Fruit fly (Drosophila melanogaster) whole organism, embryonic: Measurements from ENCODE around the gene Trs20.
A peak's percentile ranks its signal among the peaks of the same experiment; 100 is the strongest.

Experiments used
- Antp ChIP-seq: fragments of 200-800 bp; sonication (Bioruptor generic); optimal IDR thresholded peaks from 3 replicates; lab custom pipeline; 2016; ENCODE audit warnings: missing biosample characterization, missing genetic modification characterization
- Asciz ChIP-seq: fragments of 200-800 bp; sonication (Bioruptor generic); optimal IDR thresholded peaks from 2 replicates; lab custom pipeline; 2017; ENCODE audit warnings: missing biosample characterization, mild to moderate bottlenecking, missing genetic modification characterization, missing genetic modification reagents
- Blimp-1 ChIP-seq: fragments of 200-800 bp; sonication (Bioruptor generic); optimal IDR thresholded peaks from 3 replicates; lab custom pipeline; 2018; ENCODE audit warnings: missing biosample characterization, missing genetic modification characterization, mild to moderate bottlenecking, moderate library complexity, missing genetic modification reagents
- CG10366 ChIP-seq: fragments of 200-800 bp; sonication (Bioruptor generic); IDR thresholded peaks from 2 replicates; pipeline ENCODE4 v1.3.6; 2022; ENCODE audit warnings: missing biosample characterization, missing genetic modification characterization
- CG11560 ChIP-seq: fragments of 200-800 bp; sonication (Bioruptor generic); IDR thresholded peaks from 3 replicates; pipeline ENCODE4 v1.3.6; 2022; ENCODE audit warnings: missing biosample characterization, missing genetic modification characterization
- CG12155 ChIP-seq: fragments of 200-800 bp; sonication (Bioruptor generic); optimal IDR thresholded peaks from 3 replicates; lab custom pipeline; 2016; ENCODE audit warnings: missing biosample characterization, missing genetic modification characterization
- CG1233 ChIP-seq: fragments of 200-800 bp; sonication (Bioruptor generic); optimal IDR thresholded peaks from 4 replicates; lab custom pipeline; 2018; ENCODE audit warnings: missing biosample characterization, mild to moderate bottlenecking, missing genetic modification characterization
- CG12769 ChIP-seq: fragments of 200-800 bp; sonication (Bioruptor generic); optimal IDR thresholded peaks from 2 replicates; lab custom pipeline; 2019; ENCODE audit warnings: missing biosample characterization, mild to moderate bottlenecking, missing genetic modification characterization, moderate library complexity
- CG13624 ChIP-seq: fragments of 200-800 bp; sonication (Bioruptor generic); optimal IDR thresholded peaks from 2 replicates; lab custom pipeline; 2016; ENCODE audit warnings: missing biosample characterization, missing genetic modification characterization
- CG14710 ChIP-seq: fragments of 200-800 bp; sonication (Bioruptor generic); optimal IDR thresholded peaks from 3 replicates; lab custom pipeline; 2019; ENCODE audit warnings: missing biosample characterization, mild to moderate bottlenecking, missing genetic modification characterization, moderate library complexity
- CG16779 ChIP-seq: fragments of 200-800 bp; sonication (Bioruptor generic); IDR thresholded peaks from 2 replicates; pipeline ENCODE4 v1.3.6; 2022; ENCODE audit warnings: missing biosample characterization, missing genetic modification characterization
- CG17186 ChIP-seq: fragments of 200-800 bp; sonication (Bioruptor generic); optimal IDR thresholded peaks from 3 replicates; lab custom pipeline; 2017; ENCODE audit warnings: missing biosample characterization, missing genetic modification reagents, missing genetic modification characterization
- CG17328 ChIP-seq: fragments of 200-800 bp; sonication (Bioruptor generic); IDR thresholded peaks from 2 replicates; pipeline ENCODE4 v1.3.6; 2022; ENCODE audit warnings: missing biosample characterization, missing genetic modification characterization
- CG2199 ChIP-seq: fragments of 200-800 bp; sonication (Bioruptor generic); IDR thresholded peaks from 3 replicates; pipeline ENCODE4 v1.3.6; 2022; ENCODE audit warnings: missing biosample characterization, missing genetic modification characterization
- CG31441 ChIP-seq: fragments of 200-800 bp; sonication (Bioruptor generic); IDR thresholded peaks from 2 replicates; pipeline ENCODE4 v1.3.6; 2022; ENCODE audit warnings: missing biosample characterization, missing genetic modification characterization
- CG3163 ChIP-seq: fragments of 200-800 bp; sonication (Bioruptor generic); optimal IDR thresholded peaks from 3 replicates; lab custom pipeline; 2016; ENCODE audit warnings: missing biosample characterization, missing genetic modification characterization
- CG7556 ChIP-seq: fragments of 200-800 bp; sonication (Bioruptor generic); optimal IDR thresholded peaks from 2 replicates; lab custom pipeline; 2017; ENCODE audit warnings: missing biosample characterization, mild to moderate bottlenecking, missing genetic modification characterization
- CG7786 ChIP-seq: fragments of 200-800 bp; sonication (Bioruptor generic); optimal IDR thresholded peaks from 2 replicates; lab custom pipeline; 2016; ENCODE audit warnings: missing biosample characterization, missing genetic modification characterization
- CG8290 ChIP-seq, 3 experiments: fragments of 200-800 bp; sonication (Bioruptor generic); optimal IDR thresholded peaks; 2 replicates each; lab custom pipeline; 2016 to 2019; ENCODE audit warnings: missing biosample characterization in 3 of 3, missing genetic modification characterization in 3 of 3, mild to moderate bottlenecking in 2 of 3, moderate library complexity in 1 of 3
- D ChIP-seq, 2 experiments: fragments of 200-800 bp in 1 of 2; fragments of >200 bp in 1 of 2; sonication (Bioruptor generic) in 1 of 2; optimal IDR thresholded peaks; 2 replicates in 1 of 2; 3 replicates in 1 of 2; lab custom pipeline; 2017; ENCODE audit warnings: mild to moderate bottlenecking in 1 of 2, missing biosample characterization in 1 of 2, missing genetic modification characterization in 1 of 2, missing genetic modification reagents in 1 of 2
- Deaf1 ChIP-seq: fragments of 200-800 bp; optimal IDR thresholded peaks from 3 replicates; lab custom pipeline; 2019; ENCODE audit warnings: missing biosample characterization, mild to moderate bottlenecking, missing genetic modification characterization, moderate library complexity
- Dfd ChIP-seq, 2 experiments: fragments of >200 bp; optimal IDR thresholded peaks; 2 replicates each; lab custom pipeline; 2017; ENCODE audit warnings: missing biosample characterization in 2 of 2, missing genetic modification characterization in 2 of 2
- Dll ChIP-seq: fragments of 200-800 bp; sonication (Bioruptor generic); IDR thresholded peaks from 4 replicates; pipeline ENCODE4 v1.3.6; 2022; ENCODE audit warnings: missing biosample characterization, missing genetic modification characterization; ENCODE audit not compliant: partially characterized antibody
- E2f1 ChIP-seq: fragments of 200-800 bp; sonication (Bioruptor generic); IDR thresholded peaks from 2 replicates; pipeline ENCODE4 v1.3.6; 2022; ENCODE audit warnings: missing biosample characterization, missing genetic modification characterization
- GATAe ChIP-seq: fragments of 200-800 bp; sonication (Bioruptor generic); conservative IDR thresholded peaks from 2 replicates; pipeline ENCODE4 v1.3.6; 2022; ENCODE audit warnings: missing biosample characterization, missing genetic modification characterization
- H15 ChIP-seq: fragments of 200-800 bp; sonication (Bioruptor generic); IDR thresholded peaks from 3 replicates; pipeline ENCODE4 v1.3.6; 2022; ENCODE audit warnings: missing biosample characterization, missing genetic modification characterization
- Hr39 ChIP-seq: fragments of >200 bp; optimal IDR thresholded peaks from 2 replicates; lab custom pipeline; 2017
- NFAT ChIP-seq: fragments of 200-800 bp; sonication (Bioruptor generic); IDR thresholded peaks from 2 replicates; pipeline ENCODE4 v1.3.6; 2022; ENCODE audit warnings: missing biosample characterization, missing genetic modification characterization
- NK7.1 ChIP-seq: fragments of 200-800 bp; sonication (Bioruptor generic); optimal IDR thresholded peaks from 3 replicates; lab custom pipeline; 2016; ENCODE audit warnings: missing biosample characterization, missing genetic modification characterization
- Rx ChIP-seq: fragments of 200-800 bp; sonication (Bioruptor generic); IDR thresholded peaks from 2 replicates; pipeline ENCODE4 v1.3.6; 2022; ENCODE audit warnings: missing biosample characterization, missing genetic modification characterization
- Side ChIP-seq: fragments of 200-800 bp; sonication (Bioruptor generic); optimal IDR thresholded peaks from 2 replicates; lab custom pipeline; 2016; ENCODE audit warnings: missing biosample characterization, missing genetic modification characterization
- Sox100B ChIP-seq: fragments of 200-800 bp; sonication (Bioruptor generic); optimal IDR thresholded peaks from 3 replicates; lab custom pipeline; 2018; ENCODE audit warnings: missing biosample characterization, mild to moderate bottlenecking, missing genetic modification characterization
- Sry-β ChIP-seq: fragments of 200-800 bp; sonication (Bioruptor generic); optimal IDR thresholded peaks from 2 replicates; lab custom pipeline; 2018; ENCODE audit warnings: missing biosample characterization, mild to moderate bottlenecking, missing genetic modification characterization, moderate library complexity
- Ssrp ChIP-seq: fragments of 200-800 bp; sonication (Bioruptor generic); optimal IDR thresholded peaks from 2 replicates; lab custom pipeline; 2018; ENCODE audit warnings: missing biosample characterization, mild to moderate bottlenecking, missing genetic modification characterization, moderate library complexity
- chif ChIP-seq, 2 experiments: fragments of 200-800 bp; sonication (Bioruptor generic); optimal IDR thresholded peaks; 3 replicates each; lab custom pipeline; 2016; ENCODE audit warnings: missing biosample characterization in 2 of 2, missing genetic modification characterization in 2 of 2
- disco-r ChIP-seq: fragments of 200-800 bp; sonication (Bioruptor generic); optimal IDR thresholded peaks from 2 replicates; lab custom pipeline; 2016; ENCODE audit warnings: missing biosample characterization, missing genetic modification characterization
- dmrt99B ChIP-seq: fragments of 200-800 bp; sonication (Bioruptor generic); optimal IDR thresholded peaks from 2 replicates; lab custom pipeline; 2018; ENCODE audit warnings: missing biosample characterization, mild to moderate bottlenecking, missing genetic modification characterization, moderate library complexity
- esg ChIP-seq: fragments of 200-800 bp; sonication (Bioruptor generic); conservative IDR thresholded peaks from 2 replicates; pipeline ENCODE4 v1.3.6; 2022; ENCODE audit warnings: missing biosample characterization, missing genetic modification characterization
- fru ChIP-seq: fragments of >200 bp; optimal IDR thresholded peaks from 2 replicates; lab custom pipeline; 2017
- gce ChIP-seq: fragments of 200-800 bp; sonication (Bioruptor generic); IDR thresholded peaks from 3 replicates; pipeline ENCODE4 v1.3.6; 2022; ENCODE audit warnings: missing biosample characterization, missing genetic modification characterization
- gro ChIP-seq: fragments of 200-800 bp; sonication (Bioruptor generic); optimal IDR thresholded peaks from 2 replicates; lab custom pipeline; 2016; ENCODE audit warnings: missing biosample characterization, missing genetic modification characterization
- hbn ChIP-seq: fragments of 200-800 bp; sonication (Bioruptor generic); IDR thresholded peaks from 2 replicates; pipeline ENCODE4 v1.3.6; 2022; ENCODE audit warnings: missing biosample characterization, missing genetic modification characterization; ENCODE audit not compliant: partially characterized antibody
- kah ChIP-seq: fragments of 200-800 bp; sonication (Bioruptor generic); optimal IDR thresholded peaks from 2 replicates; lab custom pipeline; 2018; ENCODE audit warnings: missing biosample characterization, mild to moderate bottlenecking, missing genetic modification characterization
- luna ChIP-seq: fragments of 200-800 bp; sonication (Bioruptor generic); optimal IDR thresholded peaks from 2 replicates; lab custom pipeline; 2016; ENCODE audit warnings: missing biosample characterization, missing genetic modification characterization
- onecut ChIP-seq: fragments of 200-800 bp; sonication (Bioruptor generic); IDR thresholded peaks from 2 replicates; pipeline ENCODE4 v1.3.6; 2022; ENCODE audit warnings: missing biosample characterization, missing genetic modification characterization
- sens ChIP-seq: fragments of 200-800 bp; sonication (Bioruptor generic); peaks from one replicate; lab custom pipeline; 2016; ENCODE audit warnings: missing biosample characterization, missing genetic modification characterization
- sim ChIP-seq: fragments of 200-800 bp; sonication (Bioruptor generic); IDR thresholded peaks from 2 replicates; pipeline ENCODE4 v1.3.6; 2022; ENCODE audit warnings: missing biosample characterization, missing genetic modification characterization
- sna ChIP-seq: fragments of 200-800 bp; sonication (Bioruptor generic); IDR thresholded peaks from 2 replicates; pipeline ENCODE4 v1.3.6; 2022; ENCODE audit warnings: missing biosample characterization, missing genetic modification characterization; ENCODE audit not compliant: partially characterized antibody
- unpg ChIP-seq: fragments of 200-800 bp; sonication (Bioruptor generic); optimal IDR thresholded peaks from 3 replicates; lab custom pipeline; 2018; ENCODE audit warnings: missing biosample characterization, mild to moderate bottlenecking, missing genetic modification characterization, moderate library complexity
- wor ChIP-seq: fragments of 200-800 bp; sonication (Bioruptor generic); IDR thresholded peaks from 2 replicates; pipeline ENCODE4 v1.3.6; 2022; ENCODE audit warnings: missing biosample characterization, missing genetic modification characterization

Gene Trs20

dm6 chr3L:16131264-16132066 lies at the start of gene Trs20, which contains the start of gene elg1 (continued):
- TF ChIP-seq Dfd (GFP tag; optimal IDR thresholded peaks at IDR 0.05; lab: Kevin White, UChicago), result no peak
- TF ChIP-seq luna (GFP tag; lab: Kevin White, UChicago), result no peak
- peak; percentile 77 for TF ChIP-seq CG14710 (tag; lab: Kevin White, UChicago)
- TF ChIP-seq Hr39 (lab: Kevin White, UChicago), result no peak
- no peak for TF ChIP-seq dmrt99B (tag; lab: Kevin White, UChicago)
- no peak for TF ChIP-seq D (optimal IDR thresholded peaks at IDR 0.05; lab: Kevin White, UChicago)
- TF ChIP-seq D (GFP tag; optimal IDR thresholded peaks at IDR 0.05; lab: Kevin White, UChicago), result peak; percentile 17
- TF ChIP-seq CG3163 (GFP tag; lab: Kevin White, UChicago), result no peak
- no peak for TF ChIP-seq fru (lab: Kevin White, UChicago)
- no peak for TF ChIP-seq CG7786
- peak; percentile 34 for TF ChIP-seq Ssrp (tag; lab: Kevin White, UChicago)
- TF ChIP-seq chif (GFP tag; optimal IDR thresholded peaks at IDR 0.05; lab: Kevin White, UChicago), result no peak
- TF ChIP-seq Side (GFP tag; lab: Kevin White, UChicago), result no peak
- TF ChIP-seq NK7.1, result no peak
- TF ChIP-seq CG1233 (GFP tag; lab: Kevin White, UChicago), result peak; percentile 1
- TF ChIP-seq sna (GFP tag; lab: Robert Waterston, UW), result no peak
- no peak for TF ChIP-seq gce (GFP tag; lab: Robert Waterston, UW)
- peak; percentile 30 for TF ChIP-seq unpg
- TF ChIP-seq CG13624, result no peak
- no peak for TF ChIP-seq CG16779 (GFP tag; lab: Robert Waterston, UW)
- TF ChIP-seq CG10366 (GFP tag; lab: Robert Waterston, UW), result no peak; the same call in 1 of the 2 replicates
- TF ChIP-seq esg (GFP tag; lab: Robert Waterston, UW), result no peak
- TF ChIP-seq Deaf1, result no peak
- TF ChIP-seq CG31441 (GFP tag; lab: Robert Waterston, UW), result peak; percentile 84
- 0 out of 2 replicates have a peak, but pooled peaks have one; percentile 33 for TF ChIP-seq onecut (GFP tag; lab: Robert Waterston, UW)
- no peak for TF ChIP-seq hbn
- peak; percentile 77 for TF ChIP-seq sens (GFP tag; lab: Kevin White, UChicago)
- TF ChIP-seq Blimp-1, result no peak
- no peak for TF ChIP-seq Rx (GFP tag; lab: Robert Waterston, UW)
- TF ChIP-seq gro (GFP tag; lab: Kevin White, UChicago), result peak; percentile 21
- no peak for TF ChIP-seq GATAe
- TF ChIP-seq E2f1 (GFP tag; lab: Robert Waterston, UW), result peak; percentile 87
- peak; percentile 71 for TF ChIP-seq Sox100B
- no peak for TF ChIP-seq wor (GFP tag; lab: Robert Waterston, UW)
- TF ChIP-seq Asciz (GFP tag; lab: Kevin White, UChicago), result no peak
- TF ChIP-seq disco-r (GFP tag; lab: Kevin White, UChicago), result no peak
- 0 out of 2 replicates have a peak, but pooled peaks have one; percentile 9 for TF ChIP-seq CG17328 (GFP tag; lab: Robert Waterston, UW)
- TF ChIP-seq H15, result no peak
- TF ChIP-seq CG17186 (GFP tag; lab: Kevin White, UChicago), result no peak
- TF ChIP-seq kah (GFP tag; lab: Kevin White, UChicago), result peak; percentile 8
- TF ChIP-seq CG12769 (tag; lab: Kevin White, UChicago), result no peak
- TF ChIP-seq Antp (GFP tag; lab: Kevin White, UChicago), result no peak
- peak; percentile 48; the same call in 1 of the 2 replicates for TF ChIP-seq NFAT
- peak; percentile 19 for TF ChIP-seq CG12155
- no peak for TF ChIP-seq CG2199 (GFP tag; lab: Robert Waterston, UW)
- TF ChIP-seq sim (GFP tag; lab: Robert Waterston, UW), result no peak
- no peak for TF ChIP-seq CG11560 (tag; lab: Robert Waterston, UW)
- TF ChIP-seq CG7556 (GFP tag; lab: Kevin White, UChicago), result peak; percentile 66
- no peak for TF ChIP-seq Sry-β
- TF ChIP-seq Dll (GFP tag; lab: Robert Waterston, UW), result no peak
- TF ChIP-seq CG8290 (GFP tag; optimal IDR thresholded peaks at IDR 0.05; lab: Kevin White, UChicago), result peak; percentile 48
- peak; percentile 44 to 69 for TF ChIP-seq CG8290 (tag; optimal IDR thresholded peaks at IDR 0.05; lab: Kevin White, UChicago)
